Fruit fly (Drosophila melanogaster) whole organism: Measurements from ENCODE around the gene CLS.

ENCODE experiments used
- pan ChIP-seq: fragments of >200 bp; optimal IDR thresholded peaks from 2 replicates; lab custom pipeline; 2017
- usp ChIP-seq: fragments of >200 bp; optimal IDR thresholded peaks from 2 replicates; lab custom pipeline; 2017; ENCODE audit warnings: missing biosample characterization, missing genetic modification characterization, mixed read lengths

- TF ChIP-seq usp (GFP tag; lab: Kevin White, UChicago) (no peak), pan (lab: Kevin White, UChicago) (no peak)
Measured at dm6 chr3R:25650417-25650816, 36.8 kb downstream of the CLS start.
